Worm (Caenorhabditis elegans): Measurements from ENCODE around the gene nemp-1.

nemp-1 gene

ce11 chrIII:471644-472401 is at the start of gene nemp-1, which contains the start of gene magu-1:
TSS of gene nemp-1 (plus strand) at chrIII:472317.
TSS of gene magu-1 (minus strand) at chrIII:471702.
- TF ChIP-seq skn-1 (tag; optimal IDR thresholded peaks at IDR 0.05) = no peak
- TF ChIP-seq crh-2 (tag; optimal IDR thresholded peaks at IDR 0.05) = no peak
- TF ChIP-seq unc-55 (GFP tag; optimal IDR thresholded peaks at IDR 0.05) = peak; percentile 46
- TF ChIP-seq sma-3 (GFP tag; optimal IDR thresholded peaks at IDR 0.05) = no peak
- no peak for TF ChIP-seq nhr-12 (tag; optimal IDR thresholded peaks at IDR 0.05)
- no peak for TF ChIP-seq F13H6.1 (tag; optimal IDR thresholded peaks at IDR 0.05)
- no peak for TF ChIP-seq ZK546.5 (tag; optimal IDR thresholded peaks at IDR 0.05)
- TF ChIP-seq lsy-2 (tag; optimal IDR thresholded peaks at IDR 0.05) = peak in 1 of 2 experiments; percentile 16

ce11 chrIII:422553-422952 is 49.6 kb upstream of the nemp-1 start:
- TF ChIP-seq unc-55 (GFP tag; optimal IDR thresholded peaks at IDR 0.05) (no peak), fos-1 (tag; optimal IDR thresholded peaks at IDR 0.05) (peak; percentile 87)

- TF ChIP-seq egl-27 (tag; optimal IDR thresholded peaks at IDR 0.05) (no peak), lsy-2 (tag; optimal IDR thresholded peaks at IDR 0.05) (peak in 1 of 2 experiments; percentile 20), F13H6.1 (tag; optimal IDR thresholded peaks at IDR 0.05) (no peak), snpc-4 (tag; optimal IDR thresholded peaks at IDR 0.05) (no peak), C34F6.9 (tag; optimal IDR thresholded peaks at IDR 0.05) (peak; percentile 5), nhr-129 (tag; optimal IDR thresholded peaks at IDR 0.05) (no peak), nhr-25 (tag; optimal IDR thresholded peaks at IDR 0.05) (no peak), gmeb-1 (tag; optimal IDR thresholded peaks at IDR 0.05) (no peak), R02D3.7 (tag; optimal IDR thresholded peaks at IDR 0.05) (no peak), nhr-11 (tag; optimal IDR thresholded peaks at IDR 0.05) (no peak), elt-3 (tag; optimal IDR thresholded peaks at IDR 0.05) (no peak), ztf-1 (GFP tag; conservative IDR thresholded peaks at IDR 0.05) (no peak), Y55F3AM.14 (GFP tag; optimal IDR thresholded peaks at IDR 0.05) (no peak), unc-55 (GFP tag; optimal IDR thresholded peaks at IDR 0.05) (peak; percentile 23), ceh-82 (tag; optimal IDR thresholded peaks at IDR 0.05) (no peak), nhr-237 (tag; optimal IDR thresholded peaks at IDR 0.05) (no peak), nhr-10 (tag; optimal IDR thresholded peaks at IDR 0.05) (no peak)
These were observed 48.2 kb upstream of the nemp-1 start for ce11 chrIII:423875-424274.

- TF ChIP-seq fos-1 (tag; optimal IDR thresholded peaks at IDR 0.05) (no peak), aly-2 (tag; optimal IDR thresholded peaks at IDR 0.05) (no peak), unc-55 (GFP tag; optimal IDR thresholded peaks at IDR 0.05) (no peak), zag-1 (tag; optimal IDR thresholded peaks at IDR 0.05) (no peak), nhr-11 (tag; optimal IDR thresholded peaks at IDR 0.05) (no peak), mab-5 (tag; optimal IDR thresholded peaks at IDR 0.05) (no peak), peb-1 (tag; optimal IDR thresholded peaks at IDR 0.05) (no peak), nhr-21 (tag; optimal IDR thresholded peaks at IDR 0.05) (no peak), nhr-25 (tag; optimal IDR thresholded peaks at IDR 0.05) (no peak)
These were observed 43.1 kb upstream of the nemp-1 start, which contains the start of gene cec-8 for ce11 chrIII:429038-429437. TSS of gene cec-8 (plus strand) at chrIII:429338.

- TF ChIP-seq ama-1 (optimal IDR thresholded peaks at IDR 0.05) = no peak
- no peak for TF ChIP-seq unc-39 (tag; optimal IDR thresholded peaks at IDR 0.05)
- peak; percentile 63 for TF ChIP-seq nhr-10 (tag; optimal IDR thresholded peaks at IDR 0.05)
- no peak for TF ChIP-seq ztf-11 (tag; optimal IDR thresholded peaks at IDR 0.05)
- TF ChIP-seq lin-11 (tag; optimal IDR thresholded peaks at IDR 0.05) = no peak
- TF ChIP-seq ceh-82 (tag; optimal IDR thresholded peaks at IDR 0.05) = no peak
- no peak for TF ChIP-seq nhr-11 (tag; optimal IDR thresholded peaks at IDR 0.05)
- TF ChIP-seq aly-2 (tag; optimal IDR thresholded peaks at IDR 0.05) = no peak
- peak; percentile 26 for TF ChIP-seq mab-5 (tag; optimal IDR thresholded peaks at IDR 0.05)
- no peak for TF ChIP-seq alr-1 (tag; optimal IDR thresholded peaks at IDR 0.05)
- no peak for TF ChIP-seq nhr-237 (tag; optimal IDR thresholded peaks at IDR 0.05)
- TF ChIP-seq nhr-25 (tag; optimal IDR thresholded peaks at IDR 0.05) = peak; percentile 84
- TF ChIP-seq egl-27 (tag; optimal IDR thresholded peaks at IDR 0.05) = peak; percentile 41
- TF ChIP-seq zag-1 (tag; optimal IDR thresholded peaks at IDR 0.05) = no peak
- peak; percentile 41 for TF ChIP-seq sma-9 (GFP tag; optimal IDR thresholded peaks at IDR 0.05)
- no peak for TF ChIP-seq sma-9 (tag; optimal IDR thresholded peaks at IDR 0.05)
- no peak for TF ChIP-seq sem-4 (tag; optimal IDR thresholded peaks at IDR 0.05)
- peak in 1 of 2 experiments; percentile 21 for TF ChIP-seq mdl-1 (tag; optimal IDR thresholded peaks at IDR 0.05)
- peak; percentile 40 for TF ChIP-seq nhr-129 (tag; optimal IDR thresholded peaks at IDR 0.05)
- peak; percentile 66 for TF ChIP-seq crh-2 (tag; optimal IDR thresholded peaks at IDR 0.05)
- peak; percentile 51 for TF ChIP-seq C34F6.9 (tag; optimal IDR thresholded peaks at IDR 0.05)
- TF ChIP-seq nhr-23 (tag; optimal IDR thresholded peaks at IDR 0.05) = no peak
- TF ChIP-seq lsy-2 (tag; optimal IDR thresholded peaks at IDR 0.05) = peak; percentile 16 to 75
- TF ChIP-seq nhr-6 (tag; optimal IDR thresholded peaks at IDR 0.05) = peak; percentile 32
- TF ChIP-seq nhr-77 (tag; optimal IDR thresholded peaks at IDR 0.05) = no peak
- TF ChIP-seq mbf-1 (tag; optimal IDR thresholded peaks at IDR 0.05) = no peak
- TF ChIP-seq ztf-1 (GFP tag; conservative IDR thresholded peaks at IDR 0.05) = no peak
- TF ChIP-seq F13H6.1 (tag; optimal IDR thresholded peaks at IDR 0.05) = peak; percentile 70
- no peak for TF ChIP-seq nhr-12 (tag; optimal IDR thresholded peaks at IDR 0.05)
- peak; percentile 23 for TF ChIP-seq Y55F3AM.14 (GFP tag; optimal IDR thresholded peaks at IDR 0.05)
- no peak for TF ChIP-seq dmd-4 (tag; optimal IDR thresholded peaks at IDR 0.05)
- no peak for TF ChIP-seq elt-3 (tag; optimal IDR thresholded peaks at IDR 0.05)
- TF ChIP-seq sma-3 (GFP tag; optimal IDR thresholded peaks at IDR 0.05) = peak; percentile 59
- peak; percentile 79 for TF ChIP-seq nhr-21 (tag; optimal IDR thresholded peaks at IDR 0.05)
These were observed 39.1 kb upstream of the nemp-1 start for ce11 chrIII:432988-433387.

All from whole organism, L2 larva.